Fruit fly (Drosophila melanogaster) S2 (cell line): ENCODE measurements around the gene Hr39.

ENCODE experiments used
- CG8478 ChIP-seq: fragments of >200 bp; optimal IDR thresholded peaks from 2 replicates; lab custom pipeline; 2018
- CTCF ChIP-seq, 2 experiments: fragments of >200 bp; optimal IDR thresholded peaks; 2 replicates each; lab custom pipeline; 2018

dm6 chr2L:21251750-21252149 lies 14.7 kb downstream of the Hr39 start:
- TF ChIP-seq CG8478 = no peak
- TF ChIP-seq CTCF (optimal IDR thresholded peaks at IDR 0.05; lab: Kevin White, UChicago) = no peak
